Fruit fly (Drosophila melanogaster): ENCODE measurements around the gene Tsp86D.

Gene Tsp86D

dm6 chr3R:10842422-10842821 is 26.1 kb upstream of the Tsp86D start:
- peak; percentile 19 for TF ChIP-seq HLH106 (tag; optimal IDR thresholded peaks at IDR 0.05)
- peak in 1 of 2 experiments; percentile 12 for TF ChIP-seq foxo (GFP tag; optimal IDR thresholded peaks at IDR 0.05)
- TF ChIP-seq psq (GFP tag; optimal IDR thresholded peaks at IDR 0.05) = no peak
- no peak for TF ChIP-seq jim (GFP tag; optimal IDR thresholded peaks at IDR 0.05)
- TF ChIP-seq Sp1 (GFP tag; optimal IDR thresholded peaks at IDR 0.05) = peak; percentile 17
- TF ChIP-seq OdsH (GFP tag; optimal IDR thresholded peaks at IDR 0.05) = peak; percentile 13
- TF ChIP-seq h (GFP tag; optimal IDR thresholded peaks at IDR 0.05) = peak; percentile 25
- no peak for TF ChIP-seq CrebA (GFP tag; optimal IDR thresholded peaks at IDR 0.05; ENCODE audit: borderline replicate concordance)

dm6 chr3R:10849515-10849973 is 19.0 kb upstream of the Tsp86D start, which contains the start of gene CG42394:
Gene CG42394, plus strand, starts transcription at chr3R:10849825.
- TF ChIP-seq tai (GFP tag; optimal IDR thresholded peaks at IDR 0.05) (no peak), N (GFP tag; optimal IDR thresholded peaks at IDR 0.05) (no peak), fru (GFP tag; optimal IDR thresholded peaks at IDR 0.05) (peak; percentile 90), OdsH (GFP tag; optimal IDR thresholded peaks at IDR 0.05) (peak; percentile 88), foxo (GFP tag; optimal IDR thresholded peaks at IDR 0.05) (peak in 1 of 2 experiments; percentile 93), lola (GFP tag; optimal IDR thresholded peaks at IDR 0.05) (no peak), woc (GFP tag; optimal IDR thresholded peaks at IDR 0.05) (peak; percentile 58), dsf (GFP tag; optimal IDR thresholded peaks at IDR 0.05; ENCODE audit: borderline replicate concordance) (no peak), Hr78 (GFP tag; optimal IDR thresholded peaks at IDR 0.05) (no peak), Dif (GFP tag; optimal IDR thresholded peaks at IDR 0.05; ENCODE audit: partially characterized antibody) (no peak), ey (GFP tag; optimal IDR thresholded peaks at IDR 0.05) (peak; percentile 70), sv (GFP tag; optimal IDR thresholded peaks at IDR 0.05) (peak; percentile 87), Rel (GFP tag; optimal IDR thresholded peaks at IDR 0.05) (peak; percentile 77), Rel (tag; optimal IDR thresholded peaks at IDR 0.05) (peak; percentile 55), Mio (GFP tag; optimal IDR thresholded peaks at IDR 0.05) (no peak), jim (GFP tag; optimal IDR thresholded peaks at IDR 0.05) (no peak), Hr83 (GFP tag; optimal IDR thresholded peaks at IDR 0.05; ENCODE audit: poor library complexity, severe bottlenecking) (peak; percentile 66), HLH106 (tag; optimal IDR thresholded peaks at IDR 0.05) (peak; percentile 93), psq (GFP tag; optimal IDR thresholded peaks at IDR 0.05) (peak; percentile 81), GATAd (GFP tag; optimal IDR thresholded peaks at IDR 0.05) (no peak), pan (optimal IDR thresholded peaks at IDR 0.05) (no peak), Abd-B (GFP tag; optimal IDR thresholded peaks at IDR 0.05) (no peak), sage (GFP tag; optimal IDR thresholded peaks at IDR 0.05) (peak; percentile 83), Hnf4 (GFP tag; optimal IDR thresholded peaks at IDR 0.05) (peak; percentile 68), dl (GFP tag; optimal IDR thresholded peaks at IDR 0.05; ENCODE audit: insufficient read depth in 1 of 2, partially characterized antibody in 2 of 2) (no peak), CG9705 (GFP tag; optimal IDR thresholded peaks at IDR 0.05) (peak; percentile 70), dmrt93B (GFP tag; optimal IDR thresholded peaks at IDR 0.05) (peak; percentile 87), Sp1 (GFP tag; optimal IDR thresholded peaks at IDR 0.05) (peak; percentile 92), br (GFP tag; optimal IDR thresholded peaks at IDR 0.05) (peak; percentile 72), CrebA (GFP tag; optimal IDR thresholded peaks at IDR 0.05; ENCODE audit: borderline replicate concordance) (no peak), Jra (GFP tag; optimal IDR thresholded peaks at IDR 0.05) (no peak), Myc (optimal IDR thresholded peaks at IDR 0.05) (no peak), rgr (GFP tag; optimal IDR thresholded peaks at IDR 0.05) (peak; percentile 90), brk (GFP tag; optimal IDR thresholded peaks at IDR 0.05) (peak; percentile 77), Vsx2 (GFP tag; optimal IDR thresholded peaks at IDR 0.05; ENCODE audit: partially characterized antibody) (no peak), usp (GFP tag; optimal IDR thresholded peaks at IDR 0.05) (no peak), h (GFP tag; optimal IDR thresholded peaks at IDR 0.05) (peak; percentile 90), CG32264 (GFP tag; optimal IDR thresholded peaks at IDR 0.05) (no peak), Dfd (GFP tag; optimal IDR thresholded peaks at IDR 0.05) (no peak)

- TF ChIP-seq fru (GFP tag; optimal IDR thresholded peaks at IDR 0.05) (no peak), OdsH (GFP tag; optimal IDR thresholded peaks at IDR 0.05) (no peak)
Measured at dm6 chr3R:10850636-10851035, 17.9 kb upstream of the Tsp86D start.
